Worm (Caenorhabditis elegans) whole organism, L3 larva: Measurements from ENCODE around the gene Y51H4A.937.

ENCODE experiments used
- ceh-28 ChIP-seq: fragments of 150-350 bp; optimal IDR thresholded peaks from 2 replicates; lab custom pipeline; 2014; ENCODE audit warnings: missing biosample characterization, missing genetic modification reagents, missing genetic modification characterization
- ceh-82 ChIP-seq: fragments of 150-350 bp; optimal IDR thresholded peaks from 2 replicates; lab custom pipeline; 2014; ENCODE audit warnings: missing biosample characterization, missing genetic modification characterization
- ceh-9 ChIP-seq: sonication (generic microtip); optimal IDR thresholded peaks from 2 replicates; lab custom pipeline; 2018; ENCODE audit warnings: missing biosample characterization, missing genetic modification characterization
- daf-12 ChIP-seq: fragments of 150-350 bp; optimal IDR thresholded peaks from 2 replicates; lab custom pipeline; 2014; ENCODE audit warnings: missing biosample characterization, missing genetic modification reagents, missing genetic modification characterization
- egl-27 ChIP-seq: sonication (generic microtip); optimal IDR thresholded peaks from 4 replicates; lab custom pipeline; 2017; ENCODE audit warnings: missing biosample characterization, missing genetic modification reagents, missing genetic modification characterization
- egl-5 ChIP-seq: fragments of 150-350 bp; optimal IDR thresholded peaks from 2 replicates; lab custom pipeline; 2017; ENCODE audit warnings: missing biosample characterization, missing genetic modification reagents, missing genetic modification characterization, inconsistent platforms
- elt-1 ChIP-seq: fragments of 150-350 bp; optimal IDR thresholded peaks from 2 replicates; lab custom pipeline; 2014; ENCODE audit warnings: missing biosample characterization, missing genetic modification characterization
- elt-2 ChIP-seq: sonication (generic microtip); optimal IDR thresholded peaks from 2 replicates; lab custom pipeline; 2016; ENCODE audit warnings: missing genetic modification reagents, mild to moderate bottlenecking, missing genetic modification characterization, missing compliant biosample characterization
- elt-3 ChIP-seq, 3 experiments: fragments of 150-350 bp in 1 of 3; sonication (generic microtip) in 2 of 3; optimal IDR thresholded peaks; 2 replicates in 2 of 3; 4 replicates in 1 of 3; lab custom pipeline; 2014 to 2017; ENCODE audit warnings: missing biosample characterization in 3 of 3, missing genetic modification characterization in 3 of 3
- fkh-10 ChIP-seq: sonication (generic microtip); optimal IDR thresholded peaks from 2 replicates; lab custom pipeline; 2017; ENCODE audit warnings: missing biosample characterization, missing genetic modification reagents, missing genetic modification characterization
- fkh-2 ChIP-seq: fragments of 150-350 bp; optimal IDR thresholded peaks from 2 replicates; lab custom pipeline; 2014; ENCODE audit warnings: missing biosample characterization, missing genetic modification reagents, missing genetic modification characterization
- fos-1 ChIP-seq: fragments of 150-350 bp; optimal IDR thresholded peaks from 2 replicates; lab custom pipeline; 2014; ENCODE audit warnings: missing biosample characterization, missing genetic modification characterization
- hmg-11 ChIP-seq: sonication (generic microtip); optimal IDR thresholded peaks from 2 replicates; lab custom pipeline; 2016; ENCODE audit warnings: missing genetic modification characterization, missing compliant biosample characterization
- jun-1 ChIP-seq: fragments of 150-350 bp; optimal IDR thresholded peaks from 2 replicates; lab custom pipeline; 2014; ENCODE audit warnings: missing biosample characterization, missing genetic modification reagents, missing genetic modification characterization
- lin-39 ChIP-seq: fragments of 150-350 bp; optimal IDR thresholded peaks from 2 replicates; lab custom pipeline; 2018; ENCODE audit warnings: missing biosample characterization, missing genetic modification reagents, missing genetic modification characterization
- lsy-12 ChIP-seq: sonication (generic microtip); optimal IDR thresholded peaks from 2 replicates; lab custom pipeline; 2016; ENCODE audit warnings: mild to moderate bottlenecking, missing genetic modification characterization, missing compliant biosample characterization
- mdl-1 ChIP-seq: fragments of 150-350 bp; optimal IDR thresholded peaks from 2 replicates; lab custom pipeline; 2014; ENCODE audit warnings: missing biosample characterization, missing genetic modification characterization
- mml-1 ChIP-seq: fragments of 150-350 bp; sonication (generic microtip); optimal IDR thresholded peaks from 3 replicates; lab custom pipeline; 2014; ENCODE audit warnings: missing biosample characterization, missing genetic modification characterization
- nfya-1 ChIP-seq: sonication (generic microtip); optimal IDR thresholded peaks from 2 replicates; lab custom pipeline; 2017; ENCODE audit warnings: missing genetic modification characterization, mild to moderate bottlenecking, missing compliant biosample characterization, antibody characterized with exemption, moderate library complexity; ENCODE audit not compliant: insufficient read depth
- nhr-12 ChIP-seq: fragments of 150-350 bp; optimal IDR thresholded peaks from 2 replicates; lab custom pipeline; 2014; ENCODE audit warnings: missing biosample characterization, missing genetic modification characterization
- nhr-23 ChIP-seq: fragments of 150-350 bp; optimal IDR thresholded peaks from 2 replicates; lab custom pipeline; 2014; ENCODE audit warnings: missing biosample characterization, missing genetic modification reagents, missing genetic modification characterization
- nhr-237 ChIP-seq: fragments of 150-350 bp; optimal IDR thresholded peaks from 2 replicates; lab custom pipeline; 2014; ENCODE audit warnings: missing biosample characterization, missing genetic modification characterization
- nhr-25 ChIP-seq: sonication (generic microtip); optimal IDR thresholded peaks from 2 replicates; lab custom pipeline; 2017; ENCODE audit warnings: missing biosample characterization, missing genetic modification characterization
- nhr-67 ChIP-seq: fragments of 150-350 bp; optimal IDR thresholded peaks from 2 replicates; lab custom pipeline; 2014; ENCODE audit warnings: missing biosample characterization, missing genetic modification characterization
- nhr-76 ChIP-seq: fragments of 150-350 bp; sonication (generic microtip); optimal IDR thresholded peaks from 5 replicates; lab custom pipeline; 2014; ENCODE audit warnings: missing biosample characterization, missing genetic modification characterization
- pha-4 ChIP-seq: fragments of 150-350 bp; optimal IDR thresholded peaks from 2 replicates; lab custom pipeline; 2014; ENCODE audit warnings: missing biosample characterization, missing genetic modification reagents, missing genetic modification characterization
- pqm-1 ChIP-seq: fragments of 150-350 bp; optimal IDR thresholded peaks from 2 replicates; lab custom pipeline; 2017; ENCODE audit warnings: missing biosample characterization, missing genetic modification characterization, inconsistent platforms
- sea-2 ChIP-seq: fragments of 150-350 bp; sonication (generic microtip); optimal IDR thresholded peaks from 4 replicates; lab custom pipeline; 2014; ENCODE audit warnings: missing biosample characterization, missing genetic modification reagents, missing genetic modification characterization
- skn-1 ChIP-seq: fragments of 150-350 bp; optimal IDR thresholded peaks from 2 replicates; lab custom pipeline; 2014; ENCODE audit warnings: missing biosample characterization, missing genetic modification characterization
- snpc-4 ChIP-seq: fragments of 150-350 bp; optimal IDR thresholded peaks from 2 replicates; lab custom pipeline; 2014; ENCODE audit warnings: missing biosample characterization, missing genetic modification characterization
- tbx-2 ChIP-seq: sonication (generic microtip); optimal IDR thresholded peaks from 2 replicates; lab custom pipeline; 2016; ENCODE audit warnings: mild to moderate bottlenecking, missing genetic modification characterization, missing compliant biosample characterization
- unc-39 ChIP-seq: sonication (generic microtip); optimal IDR thresholded peaks from 4 replicates; lab custom pipeline; 2017; ENCODE audit warnings: missing biosample characterization, missing genetic modification characterization
- unc-62 ChIP-seq: fragments of 150-350 bp; sonication (generic microtip); optimal IDR thresholded peaks from 4 replicates; lab custom pipeline; 2014; ENCODE audit warnings: missing biosample characterization, missing genetic modification reagents, missing genetic modification characterization
- zag-1 ChIP-seq: fragments of 150-350 bp; optimal IDR thresholded peaks from 2 replicates; lab custom pipeline; 2014; ENCODE audit warnings: missing biosample characterization, missing genetic modification characterization
- ztf-11 ChIP-seq: fragments of 150-350 bp; optimal IDR thresholded peaks from 2 replicates; lab custom pipeline; 2014; ENCODE audit warnings: missing biosample characterization, missing genetic modification characterization
- ztf-4 ChIP-seq: fragments of 150-350 bp; optimal IDR thresholded peaks from 2 replicates; lab custom pipeline; 2014; ENCODE audit warnings: missing biosample characterization, missing genetic modification characterization

The Y51H4A.937 gene

ce11 chrIV:16492327-16492726 is 36.1 kb upstream of the Y51H4A.937 start (continued):
- TF ChIP-seq sea-2 (GFP tag; lab: Kevin White, UChicago): peak; percentile 75
- TF ChIP-seq pqm-1 (tag; lab: Kevin White, UChicago): peak; percentile 20
- peak; percentile 71 for TF ChIP-seq fos-1
- TF ChIP-seq ceh-82 (tag; lab: Kevin White, UChicago): peak; percentile 40
- no peak for TF ChIP-seq elt-1 (tag; lab: Kevin White, UChicago)
- no peak for TF ChIP-seq mml-1 (tag; lab: Kevin White, UChicago)
- peak; percentile 14 for TF ChIP-seq zag-1 (tag; lab: Kevin White, UChicago)

DNA sequence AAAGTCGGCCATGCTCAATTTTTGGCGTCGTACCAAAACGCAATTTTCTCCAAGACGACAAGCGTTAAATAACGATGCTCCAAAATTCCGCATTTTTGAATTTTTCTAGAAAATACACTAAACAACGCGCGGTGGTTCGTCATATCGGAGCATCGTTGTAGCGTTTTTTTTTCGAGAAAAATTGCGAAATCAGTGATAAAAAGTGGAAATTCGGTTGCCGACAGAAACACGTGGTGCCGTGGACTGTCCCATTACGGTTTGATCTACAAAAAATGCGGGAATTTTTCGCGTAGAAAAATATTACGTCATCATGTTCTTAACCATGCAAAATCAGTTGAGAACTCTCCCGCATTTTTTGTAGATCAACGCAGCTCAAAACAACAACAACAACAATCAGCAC is 35.5 kb upstream of the Y51H4A.937 start:
- no peak for TF ChIP-seq zag-1 (tag; lab: Kevin White, UChicago)
- TF ChIP-seq ztf-11 (tag; lab: Kevin White, UChicago): no peak
- TF ChIP-seq lin-39 (tag; lab: Kevin White, UChicago): no peak
- no peak for TF ChIP-seq nhr-67 (tag; lab: Kevin White, UChicago)
- no peak for TF ChIP-seq nhr-12 (tag; lab: Kevin White, UChicago)
- no peak for TF ChIP-seq jun-1 (tag; lab: Kevin White, UChicago)
- TF ChIP-seq mdl-1 (tag; lab: Kevin White, UChicago): no peak
- no peak for TF ChIP-seq sea-2 (GFP tag; lab: Kevin White, UChicago)
- no peak for TF ChIP-seq nhr-25 (tag; lab: Kevin White, UChicago)
- no peak for TF ChIP-seq fkh-2 (tag; lab: Kevin White, UChicago)
- no peak for TF ChIP-seq nhr-76 (tag; lab: Kevin White, UChicago)
- TF ChIP-seq ceh-9 (tag; lab: Kevin White, UChicago): no peak
- no peak for TF ChIP-seq tbx-2
- no peak for TF ChIP-seq ceh-82 (tag; lab: Kevin White, UChicago)
- no peak for TF ChIP-seq egl-27 (tag; lab: Kevin White, UChicago)
- TF ChIP-seq fkh-10 (GFP tag; lab: Kevin White, UChicago): no peak
- no peak for TF ChIP-seq unc-39 (tag; lab: Kevin White, UChicago)
- TF ChIP-seq nhr-23: no peak
- no peak for TF ChIP-seq ztf-4 (tag; lab: Kevin White, UChicago)

DNA sequence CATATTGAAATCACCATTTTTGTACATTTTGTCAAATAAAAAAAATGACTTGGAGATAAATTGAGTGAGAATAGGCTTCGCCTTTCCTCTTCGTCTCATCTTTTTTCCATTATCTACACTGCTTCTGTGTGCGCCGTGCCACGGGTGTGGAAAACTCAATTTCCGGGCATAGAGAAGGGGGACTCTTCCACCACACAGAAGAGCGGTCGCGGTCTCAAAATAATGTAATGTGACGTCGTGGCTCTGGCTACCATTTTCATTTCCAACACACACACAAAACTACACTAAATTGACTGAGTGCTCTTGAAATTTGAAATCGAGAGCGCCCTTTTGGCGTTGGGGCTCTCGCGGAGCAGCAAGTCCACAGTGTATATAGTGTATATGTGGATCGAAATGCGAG is 34.5 kb upstream of the Y51H4A.937 start:
- TF ChIP-seq hmg-11 (no peak), fkh-10 (GFP tag; lab: Kevin White, UChicago) (no peak), fkh-2 (tag; lab: Kevin White, UChicago) (no peak), jun-1 (tag; lab: Kevin White, UChicago) (no peak), mdl-1 (tag; lab: Kevin White, UChicago) (no peak), nhr-12 (tag; lab: Kevin White, UChicago) (no peak), nhr-76 (tag; lab: Kevin White, UChicago) (no peak), daf-12 (tag; lab: Kevin White, UChicago) (no peak), lsy-12 (tag; lab: Kevin White, UChicago) (no peak), elt-2 (tag; lab: Kevin White, UChicago) (no peak), mml-1 (tag; lab: Kevin White, UChicago) (no peak)

ce11 chrIV:16496491-16496890 is 32.0 kb upstream of the Y51H4A.937 start:
- TF ChIP-seq egl-5 (tag; lab: Kevin White, UChicago) (peak; percentile 94), elt-1 (tag; lab: Kevin White, UChicago) (no peak), ztf-4 (tag; lab: Kevin White, UChicago) (no peak), nfya-1 (peak; percentile 25), pha-4 (tag; lab: Kevin White, UChicago) (no peak), nhr-237 (no peak), elt-3 (tag; optimal IDR thresholded peaks at IDR 0.05; lab: Kevin White, UChicago) (no peak), lin-39 (tag; lab: Kevin White, UChicago) (peak; percentile 45), unc-39 (tag; lab: Kevin White, UChicago) (no peak)

DNA sequence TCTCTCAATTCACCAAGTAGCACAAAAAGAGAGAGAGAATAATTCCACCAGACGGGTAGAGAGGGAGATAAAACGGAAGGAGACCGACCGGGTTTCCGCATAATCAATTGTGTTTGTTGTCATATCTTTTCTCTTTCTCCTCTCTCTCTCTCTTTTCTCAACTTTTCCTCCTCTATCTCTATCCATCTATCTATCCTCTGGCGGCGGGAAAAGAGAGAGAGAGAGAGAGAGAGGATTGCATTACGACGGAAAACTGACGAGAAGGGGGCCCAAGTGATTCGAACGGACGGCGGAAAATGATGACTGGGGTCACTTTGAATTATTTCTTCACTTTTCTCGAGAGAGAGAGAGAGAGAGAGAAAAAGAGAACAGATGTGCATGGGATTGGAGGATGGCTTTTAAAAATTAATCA is 30.4 kb upstream of the Y51H4A.937 start:
- TF ChIP-seq nhr-25 (tag; lab: Kevin White, UChicago) (peak; percentile 20), snpc-4 (no peak), nhr-23 (peak; percentile 79), nfya-1 (peak; percentile 75), lin-39 (tag; lab: Kevin White, UChicago) (peak; percentile 64), unc-62 (peak; percentile 67), skn-1 (peak; percentile 33), tbx-2 (peak; percentile 65), hmg-11 (no peak), ceh-28 (tag; lab: Kevin White, UChicago) (peak; percentile 67)
